Worm (Caenorhabditis elegans): Measurements from ENCODE around the gene srd-13.

DNA sequence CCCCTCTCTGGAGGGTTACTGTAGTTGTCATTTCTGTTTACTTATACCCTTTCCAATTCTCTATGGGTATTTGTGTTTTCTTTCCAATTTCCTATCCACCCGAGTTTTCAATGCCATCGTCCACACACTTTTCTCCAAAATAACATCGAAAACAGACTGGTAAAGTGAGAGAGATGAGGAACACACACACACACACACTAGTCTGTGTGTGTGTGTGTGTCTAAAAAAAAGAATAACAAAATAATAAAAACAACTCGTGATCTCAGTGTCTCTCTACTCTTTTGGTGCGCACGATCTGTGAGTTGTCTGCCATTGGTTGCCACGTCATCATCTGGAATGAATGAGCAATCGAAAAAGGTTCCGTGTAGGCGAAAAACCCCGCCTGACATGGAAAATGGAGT, 49.1 kb downstream of the srd-13 start:
- TF ChIP-seq flt-1 (GFP tag; IDR thresholded peaks at IDR 0.05) = no peak
- TF ChIP-seq ref-1 (GFP tag; conservative IDR thresholded peaks at IDR 0.05) = no peak
- no peak for TF ChIP-seq klf-2 (GFP tag; conservative IDR thresholded peaks at IDR 0.05)
- no peak for TF ChIP-seq ztf-23 (GFP tag; IDR thresholded peaks at IDR 0.05)
- TF ChIP-seq ztf-29 (GFP tag; IDR thresholded peaks at IDR 0.05) = no peak
- TF ChIP-seq cog-1 (tag; optimal IDR thresholded peaks at IDR 0.05) = no peak
- no peak for TF ChIP-seq tab-1 (GFP tag; IDR thresholded peaks at IDR 0.05)
- no peak for TF ChIP-seq T22C8.4 (GFP tag; IDR thresholded peaks at IDR 0.05)
